Worm (Caenorhabditis elegans): ENCODE results near the gene ZC84.7.

The ZC84.7 gene

DNA sequence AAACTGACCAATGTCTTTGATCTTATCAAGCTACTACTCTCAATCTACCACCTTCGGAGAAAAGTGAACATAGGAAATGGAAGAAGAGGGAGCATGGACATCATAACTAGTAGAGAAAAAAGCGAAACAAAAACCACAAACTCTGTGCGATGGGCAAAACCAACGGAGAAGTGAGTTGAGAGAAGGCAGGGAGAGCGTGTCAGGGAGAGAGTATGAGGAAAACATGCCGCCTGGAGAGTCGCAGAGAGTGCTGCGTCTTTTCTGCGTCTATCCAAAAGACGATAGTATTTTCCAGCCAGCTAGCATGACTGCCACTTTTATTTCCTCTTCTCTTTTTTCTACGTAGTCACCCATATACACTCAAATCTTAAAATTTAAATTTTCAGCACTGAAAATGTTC, 54.2 kb downstream of the ZC84.7 start, which contains the start of gene saeg-2 (continued):
- TF ChIP-seq F22D6.2 (tag; optimal IDR thresholded peaks at IDR 0.05) (no peak), akir-1 (GFP tag; optimal IDR thresholded peaks at IDR 0.05) (no peak), B0019.2 (GFP tag; conservative IDR thresholded peaks at IDR 0.05) (no peak), C17E4.6 (GFP tag; IDR thresholded peaks at IDR 0.05) (no peak), Y67H2A.10 (GFP tag; conservative IDR thresholded peaks at IDR 0.05) (no peak), egl-44 (GFP tag; IDR thresholded peaks at IDR 0.05) (no peak), ekl-4 (GFP tag; IDR thresholded peaks at IDR 0.05) (no peak), ama-1 (optimal IDR thresholded peaks at IDR 0.05) (no peak), ama-1 (GFP tag; optimal IDR thresholded peaks at IDR 0.05) (no peak), cebp-1 (GFP tag; IDR thresholded peaks at IDR 0.05) (no peak), cebp-1 (tag; optimal IDR thresholded peaks at IDR 0.05) (no peak), nfya-1 (tag; optimal IDR thresholded peaks at IDR 0.05; ENCODE audit: borderline replicate concordance, insufficient read depth) (no peak), hmg-1.2 (GFP tag; IDR thresholded peaks at IDR 0.05) (peak; percentile 68; the same call in 1 of the 2 replicates), him-1 (tag; optimal IDR thresholded peaks at IDR 0.05) (no peak), K11D2.4 (GFP tag; IDR thresholded peaks at IDR 0.05) (no peak), athp-1 (tag; optimal IDR thresholded peaks at IDR 0.05) (no peak), Y53G8AR.9 (GFP tag; conservative IDR thresholded peaks at IDR 0.05) (no peak), tlf-1 (GFP tag; optimal IDR thresholded peaks at IDR 0.05) (no peak), Y79H2A.3 (GFP tag; conservative IDR thresholded peaks at IDR 0.05) (no peak), die-1 (tag; optimal IDR thresholded peaks at IDR 0.05) (no peak), K12H6.12 (tag; optimal IDR thresholded peaks at IDR 0.05) (no peak), mxl-1 (tag; optimal IDR thresholded peaks at IDR 0.05) (no peak), unc-62 (GFP tag; optimal IDR thresholded peaks at IDR 0.05) (no peak)
